Fruit fly (Drosophila melanogaster): ENCODE measurements around the gene CG32523.

DNA sequence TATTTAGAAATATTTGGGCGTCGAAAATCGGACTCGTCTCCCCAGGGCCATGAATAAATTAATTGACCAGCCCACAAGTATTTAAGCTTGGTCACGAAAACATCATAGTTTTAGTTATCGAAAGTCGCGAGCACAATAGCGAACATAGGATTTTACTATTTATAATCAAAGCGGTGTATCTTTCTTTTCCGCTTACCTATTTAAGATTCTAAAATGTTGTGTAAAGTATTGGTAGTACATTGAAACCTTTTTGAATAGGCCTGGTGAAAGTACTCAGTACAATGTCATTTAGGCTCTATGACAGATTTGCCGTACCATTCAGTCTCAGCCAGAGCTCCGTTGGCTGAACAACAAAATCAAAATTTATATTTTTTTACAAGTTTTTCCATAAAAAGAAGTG is 24.7 kb upstream of the CG32523 start, which contains the start of gene ccb:
- no peak for TF ChIP-seq Hr3 (GFP tag; optimal IDR thresholded peaks at IDR 0.05)
- no peak for TF ChIP-seq CG32772 (GFP tag; IDR thresholded peaks at IDR 0.05)
- no peak for TF ChIP-seq CG9215 (GFP tag; IDR thresholded peaks at IDR 0.05)
- no peak for TF ChIP-seq Bgb (GFP tag; IDR thresholded peaks at IDR 0.05; ENCODE audit: partially characterized antibody)
- no peak for TF ChIP-seq CG17829 (tag; optimal IDR thresholded peaks at IDR 0.05)
- no peak for TF ChIP-seq Lim3 (GFP tag; IDR thresholded peaks at IDR 0.05)
- no peak for TF ChIP-seq wdn (GFP tag; IDR thresholded peaks at IDR 0.05)
- no peak for TF ChIP-seq Dbx (GFP tag; IDR thresholded peaks at IDR 0.05)
- TF ChIP-seq CG16863 (GFP tag; optimal IDR thresholded peaks at IDR 0.05) = no peak
- no peak for TF ChIP-seq MTF-1 (GFP tag; optimal IDR thresholded peaks at IDR 0.05; ENCODE audit: borderline replicate concordance)
- TF ChIP-seq CG33213 (GFP tag; optimal IDR thresholded peaks at IDR 0.05) = no peak
- no peak for TF ChIP-seq CG9727 (GFP tag; optimal IDR thresholded peaks at IDR 0.05)

Data from whole organism, embryonic.